Worm (Caenorhabditis elegans) whole organism, L2 larva: ENCODE measurements around the gene C45G9.8.

ENCODE experiments used
- R02D3.7 ChIP-seq: fragments of 150-350 bp; optimal IDR thresholded peaks from 2 replicates; lab custom pipeline; 2014; ENCODE audit warnings: missing biosample characterization, missing genetic modification characterization
- ceh-82 ChIP-seq: fragments of 150-350 bp; optimal IDR thresholded peaks from 2 replicates; lab custom pipeline; 2014; ENCODE audit warnings: missing biosample characterization, missing genetic modification characterization
- elt-1 ChIP-seq: fragments of 150-350 bp; optimal IDR thresholded peaks from 2 replicates; lab custom pipeline; 2014; ENCODE audit warnings: missing biosample characterization, missing genetic modification characterization
- elt-3 ChIP-seq: sonication (generic microtip); optimal IDR thresholded peaks from 2 replicates; lab custom pipeline; 2017; ENCODE audit warnings: missing biosample characterization, missing genetic modification characterization
- fos-1 ChIP-seq: fragments of 150-350 bp; optimal IDR thresholded peaks from 2 replicates; lab custom pipeline; 2014; ENCODE audit warnings: missing biosample characterization, missing genetic modification characterization
- nhr-21 ChIP-seq: fragments of 150-350 bp; optimal IDR thresholded peaks from 2 replicates; lab custom pipeline; 2014; ENCODE audit warnings: missing biosample characterization, missing genetic modification characterization

DNA sequence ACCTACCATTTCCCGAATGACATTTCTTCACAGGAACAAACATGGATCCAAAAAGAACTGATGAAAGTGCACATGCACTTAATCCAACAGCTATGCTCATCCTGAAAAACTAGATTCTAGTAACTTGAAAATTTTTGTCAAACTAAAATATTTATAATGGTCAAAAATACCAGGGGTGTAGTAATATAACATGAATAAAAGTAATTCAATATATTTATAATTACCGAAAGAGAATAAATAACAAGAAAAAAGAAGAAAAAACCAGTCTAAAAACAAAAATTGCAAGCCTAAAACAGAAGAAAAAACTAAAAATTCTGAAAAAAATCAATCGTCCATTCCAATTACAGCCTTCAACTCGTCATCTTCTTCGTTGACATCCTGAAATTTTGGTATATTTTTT lies 48.8 kb downstream of the C45G9.8 start, which contains the start of gene R144.6:
- no peak for TF ChIP-seq elt-1 (tag; lab: Kevin White, UChicago)
- no peak for TF ChIP-seq ceh-82 (tag; lab: Kevin White, UChicago)
- TF ChIP-seq R02D3.7 (tag; lab: Kevin White, UChicago) = no peak
- TF ChIP-seq nhr-21 (tag; lab: Kevin White, UChicago) = no peak
- no peak for TF ChIP-seq elt-3 (tag; lab: Kevin White, UChicago)
- TF ChIP-seq fos-1 = no peak
